Worm (Caenorhabditis elegans) whole organism, L4/young adult: ENCODE measurements around the gene C04G6.6.
"Not testable (repeated sequence)": the region's sequence is repeated elsewhere in the genome, so short reads cannot be mapped to it uniquely, and the experiment has no call there.

ENCODE experiments used
- dao-5 ChIP-seq: sonication (generic microtip); optimal IDR thresholded peaks from 2 replicates; lab custom pipeline; 2016; ENCODE audit warnings: missing genotype, missing genetic modification characterization, moderate library complexity, missing compliant biosample characterization
- him-1 ChIP-seq: sonication (generic microtip); optimal IDR thresholded peaks from 2 replicates; lab custom pipeline; 2016; ENCODE audit warnings: missing genotype, missing genetic modification reagents, missing genetic modification characterization, missing compliant biosample characterization

- not testable (repeated sequence) for TF ChIP-seq him-1, dao-5 (tag; lab: Kevin White, UChicago)
Measured at ce11 chrII:5115235-5115634, 15.7 kb upstream of the C04G6.6 start, which contains the start of gene msp-74.
